Worm (Caenorhabditis elegans) whole organism, L3 larva: Measurements from ENCODE around the gene T20F7.1.
"Not testable (repeated sequence)": the region's sequence is repeated elsewhere in the genome, so short reads cannot be mapped to it uniquely, and the experiment has no call there.

Source experiments
- R02D3.7 ChIP-seq: fragments of 150-350 bp; optimal IDR thresholded peaks from 2 replicates; lab custom pipeline; 2014; ENCODE audit warnings: missing biosample characterization, missing genetic modification characterization
- ZK546.5 ChIP-seq: sonication (generic microtip); optimal IDR thresholded peaks from 2 replicates; lab custom pipeline; 2017; ENCODE audit warnings: missing biosample characterization, missing genetic modification characterization
- aly-2 ChIP-seq: fragments of 150-350 bp; optimal IDR thresholded peaks from 2 replicates; lab custom pipeline; 2014; ENCODE audit warnings: missing biosample characterization, missing genetic modification characterization
- ama-1 ChIP-seq: fragments of 150-350 bp; optimal IDR thresholded peaks from 2 replicates; lab custom pipeline; 2018
- ceh-16 ChIP-seq: sonication (generic microtip); optimal IDR thresholded peaks from 2 replicates; lab custom pipeline; 2017; ENCODE audit warnings: missing biosample characterization, missing genetic modification characterization
- daf-12 ChIP-seq: fragments of 150-350 bp; optimal IDR thresholded peaks from 2 replicates; lab custom pipeline; 2014; ENCODE audit warnings: missing biosample characterization, missing genetic modification reagents, missing genetic modification characterization
- egl-5 ChIP-seq: fragments of 150-350 bp; optimal IDR thresholded peaks from 2 replicates; lab custom pipeline; 2017; ENCODE audit warnings: missing biosample characterization, missing genetic modification reagents, missing genetic modification characterization, inconsistent platforms
- elt-1 ChIP-seq: fragments of 150-350 bp; optimal IDR thresholded peaks from 2 replicates; lab custom pipeline; 2014; ENCODE audit warnings: missing biosample characterization, missing genetic modification characterization
- elt-2 ChIP-seq: sonication (generic microtip); optimal IDR thresholded peaks from 2 replicates; lab custom pipeline; 2016; ENCODE audit warnings: missing genetic modification reagents, mild to moderate bottlenecking, missing genetic modification characterization, missing compliant biosample characterization
- elt-3 ChIP-seq, 3 experiments: fragments of 150-350 bp in 1 of 3; sonication (generic microtip) in 2 of 3; optimal IDR thresholded peaks; 2 replicates in 2 of 3; 4 replicates in 1 of 3; lab custom pipeline; 2014 to 2017; ENCODE audit warnings: missing biosample characterization in 3 of 3, missing genetic modification characterization in 3 of 3
- eor-1 ChIP-seq, 2 experiments: fragments of 150-350 bp; optimal IDR thresholded peaks; 2 replicates each; lab custom pipeline; 2014 to 2018; ENCODE audit warnings: missing biosample characterization in 2 of 2, missing genetic modification characterization in 2 of 2
- fkh-2 ChIP-seq: fragments of 150-350 bp; optimal IDR thresholded peaks from 2 replicates; lab custom pipeline; 2014; ENCODE audit warnings: missing biosample characterization, missing genetic modification reagents, missing genetic modification characterization
- fos-1 ChIP-seq: fragments of 150-350 bp; optimal IDR thresholded peaks from 2 replicates; lab custom pipeline; 2014; ENCODE audit warnings: missing biosample characterization, missing genetic modification characterization
- hmg-11 ChIP-seq: sonication (generic microtip); optimal IDR thresholded peaks from 2 replicates; lab custom pipeline; 2016; ENCODE audit warnings: missing genetic modification characterization, missing compliant biosample characterization
- jun-1 ChIP-seq: fragments of 150-350 bp; optimal IDR thresholded peaks from 2 replicates; lab custom pipeline; 2014; ENCODE audit warnings: missing biosample characterization, missing genetic modification reagents, missing genetic modification characterization
- lin-15B ChIP-seq: fragments of 150-350 bp; optimal IDR thresholded peaks from 2 replicates; lab custom pipeline; 2014; ENCODE audit warnings: missing biosample characterization, missing genetic modification characterization
- lin-39 ChIP-seq: fragments of 150-350 bp; optimal IDR thresholded peaks from 2 replicates; lab custom pipeline; 2018; ENCODE audit warnings: missing biosample characterization, missing genetic modification reagents, missing genetic modification characterization
- lsy-12 ChIP-seq: sonication (generic microtip); optimal IDR thresholded peaks from 2 replicates; lab custom pipeline; 2016; ENCODE audit warnings: mild to moderate bottlenecking, missing genetic modification characterization, missing compliant biosample characterization
- mml-1 ChIP-seq: fragments of 150-350 bp; sonication (generic microtip); optimal IDR thresholded peaks from 3 replicates; lab custom pipeline; 2014; ENCODE audit warnings: missing biosample characterization, missing genetic modification characterization
- nfya-1 ChIP-seq: sonication (generic microtip); optimal IDR thresholded peaks from 2 replicates; lab custom pipeline; 2017; ENCODE audit warnings: missing genetic modification characterization, mild to moderate bottlenecking, missing compliant biosample characterization, antibody characterized with exemption, moderate library complexity; ENCODE audit not compliant: insufficient read depth
- nhr-11 ChIP-seq: fragments of 150-350 bp; optimal IDR thresholded peaks from 2 replicates; lab custom pipeline; 2014; ENCODE audit warnings: missing biosample characterization, missing genetic modification characterization
- nhr-12 ChIP-seq: fragments of 150-350 bp; optimal IDR thresholded peaks from 2 replicates; lab custom pipeline; 2014; ENCODE audit warnings: missing biosample characterization, missing genetic modification characterization
- nhr-23 ChIP-seq: fragments of 150-350 bp; optimal IDR thresholded peaks from 2 replicates; lab custom pipeline; 2014; ENCODE audit warnings: missing biosample characterization, missing genetic modification reagents, missing genetic modification characterization
- nhr-25 ChIP-seq: sonication (generic microtip); optimal IDR thresholded peaks from 2 replicates; lab custom pipeline; 2017; ENCODE audit warnings: missing biosample characterization, missing genetic modification characterization
- nhr-28 ChIP-seq: fragments of 150-350 bp; optimal IDR thresholded peaks from 2 replicates; lab custom pipeline; 2014; ENCODE audit warnings: missing biosample characterization, missing genetic modification characterization
- nhr-43 ChIP-seq: sonication (generic microtip); optimal IDR thresholded peaks from 2 replicates; lab custom pipeline; 2016; ENCODE audit warnings: mild to moderate bottlenecking, missing genetic modification characterization, missing compliant biosample characterization; ENCODE audit not compliant: poor library complexity, severe bottlenecking
- nhr-67 ChIP-seq: fragments of 150-350 bp; optimal IDR thresholded peaks from 2 replicates; lab custom pipeline; 2014; ENCODE audit warnings: missing biosample characterization, missing genetic modification characterization
- nhr-76 ChIP-seq: fragments of 150-350 bp; sonication (generic microtip); optimal IDR thresholded peaks from 5 replicates; lab custom pipeline; 2014; ENCODE audit warnings: missing biosample characterization, missing genetic modification characterization
- pha-4 ChIP-seq: fragments of 150-350 bp; optimal IDR thresholded peaks from 2 replicates; lab custom pipeline; 2014; ENCODE audit warnings: missing biosample characterization, missing genetic modification reagents, missing genetic modification characterization
- pqm-1 ChIP-seq: fragments of 150-350 bp; optimal IDR thresholded peaks from 2 replicates; lab custom pipeline; 2017; ENCODE audit warnings: missing biosample characterization, missing genetic modification characterization, inconsistent platforms
- snpc-4 ChIP-seq: fragments of 150-350 bp; optimal IDR thresholded peaks from 2 replicates; lab custom pipeline; 2014; ENCODE audit warnings: missing biosample characterization, missing genetic modification characterization
- tbx-2 ChIP-seq: sonication (generic microtip); optimal IDR thresholded peaks from 2 replicates; lab custom pipeline; 2016; ENCODE audit warnings: mild to moderate bottlenecking, missing genetic modification characterization, missing compliant biosample characterization
- unc-39 ChIP-seq: sonication (generic microtip); optimal IDR thresholded peaks from 4 replicates; lab custom pipeline; 2017; ENCODE audit warnings: missing biosample characterization, missing genetic modification characterization
- zag-1 ChIP-seq: fragments of 150-350 bp; optimal IDR thresholded peaks from 2 replicates; lab custom pipeline; 2014; ENCODE audit warnings: missing biosample characterization, missing genetic modification characterization
- ztf-4 ChIP-seq: fragments of 150-350 bp; optimal IDR thresholded peaks from 2 replicates; lab custom pipeline; 2014; ENCODE audit warnings: missing biosample characterization, missing genetic modification characterization

T20F7.1 gene

DNA sequence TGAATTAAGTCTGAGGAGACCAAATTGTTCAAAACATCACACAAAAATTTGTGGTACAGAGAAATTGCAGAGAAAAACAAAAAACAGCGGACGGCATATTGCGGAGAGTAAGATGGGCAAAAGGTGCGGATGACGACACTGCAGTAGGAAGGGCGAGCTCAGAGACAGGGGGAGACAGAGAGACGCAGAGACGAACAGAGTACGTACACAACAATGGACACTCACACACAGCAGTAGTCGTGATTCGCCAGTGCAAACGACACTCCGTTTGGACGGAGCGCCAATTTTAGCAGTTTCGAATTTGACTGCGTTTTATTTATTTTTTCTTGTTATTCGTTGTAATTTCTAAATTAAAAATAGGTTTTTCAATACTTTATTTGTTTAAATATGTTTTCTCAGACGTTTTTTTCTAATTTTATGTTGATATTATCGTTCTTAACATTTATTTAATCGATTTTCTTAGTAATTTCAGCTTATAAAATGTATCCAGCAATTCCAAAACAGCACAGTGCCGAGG lies at the start of gene T20F7.1:
Gene T20F7.1, plus strand, starts transcription at position 467 of the 517 bp plus-strand sequence.
- TF ChIP-seq lsy-12 (tag; lab: Kevin White, UChicago) = peak; percentile 32
- peak; percentile 81 for TF ChIP-seq lin-39 (tag; lab: Kevin White, UChicago)
- peak; percentile 34 for TF ChIP-seq pqm-1 (tag; lab: Kevin White, UChicago)
- TF ChIP-seq tbx-2 (tag; lab: Kevin White, UChicago) = peak; percentile 25
- no peak for TF ChIP-seq nhr-11 (tag; lab: Kevin White, UChicago)
- TF ChIP-seq pha-4 (tag; lab: Kevin White, UChicago) = peak; percentile 84
- no peak for TF ChIP-seq zag-1 (tag; lab: Kevin White, UChicago)
- no peak for TF ChIP-seq eor-1 (tag; optimal IDR thresholded peaks at IDR 0.05; lab: Kevin White, UChicago)
- no peak for TF ChIP-seq nhr-12 (tag; lab: Kevin White, UChicago)
- TF ChIP-seq nhr-28 = no peak
- TF ChIP-seq elt-2 (tag; lab: Kevin White, UChicago) = peak; percentile 63
- peak; percentile 81 for TF ChIP-seq nfya-1 (tag; lab: Kevin White, UChicago)
- no peak for TF ChIP-seq fos-1 (tag; lab: Kevin White, UChicago)
- TF ChIP-seq ceh-16 = no peak
- TF ChIP-seq nhr-67 (tag; lab: Kevin White, UChicago) = no peak
- TF ChIP-seq nhr-25 (tag; lab: Kevin White, UChicago) = peak; percentile 63
- TF ChIP-seq lin-15B = peak; percentile 17
- TF ChIP-seq ama-1 (lab: Kevin White, UChicago) = peak; percentile 14
- TF ChIP-seq egl-5 (tag; lab: Kevin White, UChicago) = peak; percentile 50
- peak; percentile 42 for TF ChIP-seq jun-1
- peak; percentile 72 for TF ChIP-seq snpc-4 (tag; lab: Kevin White, UChicago)
- peak; percentile 66 for TF ChIP-seq nhr-23 (tag; lab: Kevin White, UChicago)
- no peak for TF ChIP-seq daf-12 (tag; lab: Kevin White, UChicago)
- TF ChIP-seq hmg-11 (tag; lab: Kevin White, UChicago) = peak; percentile 92
- TF ChIP-seq nhr-43 (tag; lab: Kevin White, UChicago) = peak; percentile 66
- no peak for TF ChIP-seq unc-39 (tag; lab: Kevin White, UChicago)
- no peak for TF ChIP-seq elt-3 (tag; optimal IDR thresholded peaks at IDR 0.05; lab: Kevin White, UChicago)
- TF ChIP-seq, all 47 proteins: peak for 16

DNA sequence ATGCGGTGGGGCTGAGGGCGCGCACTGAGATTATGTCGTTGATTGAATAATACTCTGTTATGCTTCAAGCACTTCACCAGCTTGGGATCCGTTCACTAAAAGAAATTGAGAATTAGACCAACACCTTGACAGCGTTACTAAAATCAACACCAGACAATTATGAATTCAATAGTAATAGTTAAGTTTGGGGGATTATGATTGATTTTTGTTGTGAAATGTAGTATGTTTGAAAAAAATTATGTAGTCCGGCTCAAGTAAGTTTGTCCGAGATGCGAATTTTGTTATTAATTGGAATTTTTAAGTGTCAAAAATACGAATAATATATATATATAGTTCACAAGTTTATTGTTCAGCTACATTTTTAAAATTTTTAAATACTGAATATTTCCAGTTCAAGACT lies 47.4 kb upstream of the T20F7.1 start, which contains the start of gene sto-5:
Gene sto-5, minus strand, starts transcription at position 101 of the 400 bp plus-strand sequence.
- TF ChIP-seq ztf-4 (tag; lab: Kevin White, UChicago) (no peak), R02D3.7 (tag; lab: Kevin White, UChicago) (no peak), aly-2 (no peak), fkh-2 (tag; lab: Kevin White, UChicago) (no peak), hmg-11 (tag; lab: Kevin White, UChicago) (no peak), ceh-16 (no peak), jun-1 (no peak), nhr-76 (tag; lab: Kevin White, UChicago) (no peak), tbx-2 (tag; lab: Kevin White, UChicago) (no peak), elt-1 (tag; lab: Kevin White, UChicago) (no peak), nhr-67 (tag; lab: Kevin White, UChicago) (no peak)

DNA sequence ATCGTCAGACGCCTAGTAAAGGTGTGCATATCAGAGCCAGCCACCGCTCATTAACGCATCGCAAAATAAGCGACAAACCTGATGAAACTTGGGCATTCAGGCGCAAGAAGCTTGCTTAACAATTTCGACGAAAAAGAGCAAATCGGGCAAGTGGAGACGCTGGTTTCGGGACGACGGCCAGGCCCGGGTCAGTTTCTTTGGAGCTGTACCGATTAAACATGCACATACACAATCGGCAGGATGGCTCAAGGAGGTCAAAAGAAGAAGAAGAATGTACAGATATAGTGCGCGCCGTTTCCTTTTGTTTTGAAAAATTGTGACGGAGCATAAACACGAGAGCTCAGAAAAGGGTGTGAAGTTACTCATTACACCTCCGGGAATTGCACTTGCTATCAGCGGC lies 46.2 kb upstream of the T20F7.1 start:
- TF ChIP-seq zag-1 (tag; lab: Kevin White, UChicago) = no peak
- no peak for TF ChIP-seq daf-12 (tag; lab: Kevin White, UChicago)
- no peak for TF ChIP-seq mml-1 (tag; lab: Kevin White, UChicago)
- TF ChIP-seq ZK546.5 (tag; lab: Kevin White, UChicago) = no peak
- no peak for TF ChIP-seq lin-39 (tag; lab: Kevin White, UChicago)
- no peak for TF ChIP-seq elt-3 (tag; optimal IDR thresholded peaks at IDR 0.05; lab: Kevin White, UChicago)
- TF ChIP-seq unc-39 (tag; lab: Kevin White, UChicago) = no peak
- no peak for TF ChIP-seq snpc-4 (tag; lab: Kevin White, UChicago)
- no peak for TF ChIP-seq nhr-11 (tag; lab: Kevin White, UChicago)
- TF ChIP-seq eor-1 (tag; optimal IDR thresholded peaks at IDR 0.05; lab: Kevin White, UChicago) = no peak
- TF ChIP-seq nhr-23 (tag; lab: Kevin White, UChicago) = no peak
- TF ChIP-seq elt-1 (tag; lab: Kevin White, UChicago) = no peak
- TF ChIP-seq hmg-11 (tag; lab: Kevin White, UChicago) = no peak

DNA sequence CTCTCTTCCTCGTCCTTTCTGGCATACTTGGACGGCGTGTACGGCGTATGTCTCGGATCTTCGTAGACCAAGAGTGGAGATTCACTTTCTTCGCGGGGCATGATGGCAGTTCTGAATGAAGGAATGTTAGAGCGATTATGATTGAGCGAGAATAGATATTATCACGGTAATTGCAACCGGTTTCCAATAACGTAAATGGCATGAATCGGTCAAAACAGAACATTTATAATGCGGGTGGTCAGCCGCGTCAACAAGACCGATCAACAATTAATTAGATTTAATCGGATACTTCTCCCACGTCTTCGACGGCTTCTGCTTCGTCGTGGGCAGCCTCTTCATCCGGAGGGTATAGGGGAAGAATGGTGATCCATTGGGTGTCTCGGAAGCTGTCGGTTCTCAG lies 38.0 kb upstream of the T20F7.1 start, which contains the start of gene F41G4.13:
Gene F41G4.13, minus strand, starts transcription at position 101 of the 400 bp plus-strand sequence.
- not testable (repeated sequence) for TF ChIP-seq eor-1 (tag; optimal IDR thresholded peaks at IDR 0.05; lab: Kevin White, UChicago); tbx-2 (tag; lab: Kevin White, UChicago); nhr-23 (tag; lab: Kevin White, UChicago)
